Fruit fly (Drosophila melanogaster) S2 (cell line): ENCODE results near the gene lectin-21Cb.

ENCODE experiments used
- CG8478 ChIP-seq: fragments of >200 bp; optimal IDR thresholded peaks from 2 replicates; lab custom pipeline; 2018
- CTCF ChIP-seq, 2 experiments: fragments of >200 bp; optimal IDR thresholded peaks; 2 replicates each; lab custom pipeline; 2018

dm6 chr2L:609497-609896, 11.5 kb downstream of the lectin-21Cb start:
- TF ChIP-seq CTCF (optimal IDR thresholded peaks at IDR 0.05; lab: Kevin White, UChicago) (no peak), CG8478 (lab: Kevin White, UChicago) (no peak)
